Comparison of ENCODE assay signal across 3 fruit fly cellular contexts in genomic region chr3L:3242121-3243083, dm6.
A peak's percentile ranks its signal among the peaks of the same experiment; 100 is the strongest.
TF ChIP-seq lines count a peak whose summit lies in the region.

No protein-coding gene starts in this region.

TF ChIP-seq in whole organism, embryonic, 481 proteins besides CTCF, POLR2A, EP300 and RAD21 (continued from another document):
- TF ChIP-seq Pdp1 (GFP tag; optimal IDR thresholded peaks at IDR 0.05; lab: Kevin White, UChicago) (no peak), CG1792 (GFP tag; optimal IDR thresholded peaks at IDR 0.05; lab: Kevin White, UChicago) (no peak), CG11695 (GFP tag; IDR thresholded peaks at IDR 0.05; lab: Robert Waterston, UW) (no peak), nom (GFP tag; optimal IDR thresholded peaks at IDR 0.05; lab: Kevin White, UChicago) (peak; percentile 5), knrl (GFP tag; IDR thresholded peaks at IDR 0.05; lab: Robert Waterston, UW; ENCODE audit: partially characterized antibody) (no peak)

TF ChIP-seq in whole organism, prepupa, 60 proteins besides CTCF, POLR2A, EP300 and RAD21 (continued from another document):
- TF ChIP-seq lz (GFP tag; optimal IDR thresholded peaks at IDR 0.05; lab: Kevin White, UChicago) = peak; percentile 36
- no peak for TF ChIP-seq Gug (GFP tag; IDR thresholded peaks at IDR 0.05; lab: Robert Waterston, UW)
- TF ChIP-seq svp (GFP tag; lab: Kevin White, UChicago) = peak; percentile 85
- peak; percentile 32 for TF ChIP-seq OdsH (GFP tag; optimal IDR thresholded peaks at IDR 0.05; lab: Kevin White, UChicago)
- no peak for TF ChIP-seq CG4318 (GFP tag; optimal IDR thresholded peaks at IDR 0.05; lab: Kevin White, UChicago)
- TF ChIP-seq Ets21C (GFP tag; optimal IDR thresholded peaks at IDR 0.05; lab: Kevin White, UChicago) = no peak
- TF ChIP-seq CG7368 (GFP tag; optimal IDR thresholded peaks at IDR 0.05; lab: Kevin White, UChicago) = no peak
- no peak for TF ChIP-seq fd85E (GFP tag; optimal IDR thresholded peaks at IDR 0.05; lab: Kevin White, UChicago)
- no peak for TF ChIP-seq Sox102F (GFP tag; optimal IDR thresholded peaks at IDR 0.05; lab: Kevin White, UChicago)
- no peak for TF ChIP-seq dac (GFP tag; optimal IDR thresholded peaks at IDR 0.05; lab: Kevin White, UChicago)
- TF ChIP-seq dsx (GFP tag; optimal IDR thresholded peaks at IDR 0.05; lab: Kevin White, UChicago; ENCODE audit: poor library complexity, severe bottlenecking) = peak; percentile 41
- no peak for TF ChIP-seq Ets96B (tag; optimal IDR thresholded peaks at IDR 0.05; lab: Kevin White, UChicago)
- TF ChIP-seq CG9139 (GFP tag; optimal IDR thresholded peaks at IDR 0.05; lab: Kevin White, UChicago) = no peak
- TF ChIP-seq CG6854 (GFP tag; optimal IDR thresholded peaks at IDR 0.05; lab: Kevin White, UChicago) = peak; percentile 28
- no peak for TF ChIP-seq CG1621 (tag; optimal IDR thresholded peaks at IDR 0.05; lab: Kevin White, UChicago)
- peak; percentile 18 for TF ChIP-seq fd59A (GFP tag; optimal IDR thresholded peaks at IDR 0.05; lab: Kevin White, UChicago)
- TF ChIP-seq achi (GFP tag; optimal IDR thresholded peaks at IDR 0.05; lab: Kevin White, UChicago) = peak; percentile 50
- peak; percentile 6 for TF ChIP-seq CG6276 (GFP tag; optimal IDR thresholded peaks at IDR 0.05; lab: Kevin White, UChicago)
- no peak for TF ChIP-seq salr (GFP tag; optimal IDR thresholded peaks at IDR 0.05; lab: Kevin White, UChicago)
- TF ChIP-seq CG8319 (GFP tag; optimal IDR thresholded peaks at IDR 0.05; lab: Kevin White, UChicago) = peak; percentile 16
- TF ChIP-seq CG10669 (GFP tag; optimal IDR thresholded peaks at IDR 0.05; lab: Kevin White, UChicago) = no peak
- no peak for TF ChIP-seq CG3919 (GFP tag; optimal IDR thresholded peaks at IDR 0.05; lab: Kevin White, UChicago)
- peak; percentile 37; the same call in 1 of the 3 replicates for TF ChIP-seq CG6163 (GFP tag; IDR thresholded peaks at IDR 0.05; lab: Robert Waterston, UW)
- TF ChIP-seq CG11902 (GFP tag; optimal IDR thresholded peaks at IDR 0.05; lab: Kevin White, UChicago) = no peak
- TF ChIP-seq eg (GFP tag; IDR thresholded peaks at IDR 0.05; lab: Robert Waterston, UW) = 0 out of 3 replicates have a peak, but pooled peaks have one; percentile 30
- TF ChIP-seq CG10631 (GFP tag; optimal IDR thresholded peaks at IDR 0.05; lab: Kevin White, UChicago) = peak; percentile 57
- TF ChIP-seq Smox (GFP tag; optimal IDR thresholded peaks at IDR 0.05; lab: Kevin White, UChicago) = peak; percentile 0
- no peak for TF ChIP-seq Sox15 (GFP tag; optimal IDR thresholded peaks at IDR 0.05; lab: Kevin White, UChicago)
- peak; percentile 20 for TF ChIP-seq Lpt (GFP tag; optimal IDR thresholded peaks at IDR 0.05; lab: Kevin White, UChicago)
- no peak for TF ChIP-seq topi (GFP tag; optimal IDR thresholded peaks at IDR 0.05; lab: Kevin White, UChicago)
- no peak for TF ChIP-seq CG11762 (GFP tag; optimal IDR thresholded peaks at IDR 0.05; lab: Kevin White, UChicago; ENCODE audit: insufficient read depth)
- no peak for TF ChIP-seq vri (GFP tag; optimal IDR thresholded peaks at IDR 0.05; lab: Kevin White, UChicago)
- no peak for TF ChIP-seq CG31627 (GFP tag; optimal IDR thresholded peaks at IDR 0.05; lab: Kevin White, UChicago)
- peak; percentile 42 for TF ChIP-seq Blimp-1 (GFP tag; optimal IDR thresholded peaks at IDR 0.05; lab: Kevin White, UChicago)
- TF ChIP-seq spab (GFP tag; optimal IDR thresholded peaks at IDR 0.05; lab: Kevin White, UChicago) = no peak
- TF ChIP-seq esn (GFP tag; optimal IDR thresholded peaks at IDR 0.05; lab: Kevin White, UChicago) = peak; percentile 12

TF ChIP-seq in whole organism, wandering third instar larva, 38 proteins besides CTCF, POLR2A, EP300 and RAD21 (continued from another document):
- TF ChIP-seq Hr83 (GFP tag; optimal IDR thresholded peaks at IDR 0.05; lab: Kevin White, UChicago; ENCODE audit: poor library complexity, severe bottlenecking) = no peak
- TF ChIP-seq psq (GFP tag; optimal IDR thresholded peaks at IDR 0.05; lab: Kevin White, UChicago) = peak; percentile 55
- no peak for TF ChIP-seq N (GFP tag; optimal IDR thresholded peaks at IDR 0.05; lab: Kevin White, UChicago)
